Worm (Caenorhabditis elegans) whole organism, young adult: ENCODE measurements around the gene mdt-6.

Experiments
- B0261.1 ChIP-seq: sonication (generic microtip); optimal IDR thresholded peaks from 2 replicates; lab custom pipeline; 2016; ENCODE audit warnings: mild to moderate bottlenecking, missing genetic modification characterization, moderate library complexity, missing compliant biosample characterization
- D2030.7 ChIP-seq: fragments of 200-800 bp; sonication (Bioruptor generic); IDR thresholded peaks from 2 replicates; pipeline ENCODE4 v1.3.6; 2022; ENCODE audit warnings: missing genetic modification reagents, missing genetic modification characterization, missing compliant biosample characterization
- F33H1.4 ChIP-seq: fragments of 200-800 bp; sonication (Bioruptor generic); IDR thresholded peaks from 2 replicates; pipeline ENCODE4 v1.3.6; 2022; ENCODE audit warnings: missing genetic modification reagents, missing genetic modification characterization, missing compliant biosample characterization
- K11D2.4 ChIP-seq: fragments of 200-800 bp; sonication (Bioruptor generic); IDR thresholded peaks from 2 replicates; pipeline ENCODE4 v1.3.6; 2022; ENCODE audit warnings: missing genetic modification reagents, missing genetic modification characterization, missing compliant biosample characterization
- ZK185.1 ChIP-seq: sonication (generic microtip); optimal IDR thresholded peaks from 2 replicates; lab custom pipeline; 2016; ENCODE audit warnings: mild to moderate bottlenecking, missing genetic modification characterization, missing compliant biosample characterization; ENCODE audit not compliant: poor library complexity, severe bottlenecking
- athp-1 ChIP-seq: sonication (generic microtip); optimal IDR thresholded peaks from 2 replicates; lab custom pipeline; 2017; ENCODE audit warnings: mild to moderate bottlenecking, missing genetic modification characterization, missing compliant biosample characterization
- attf-6 ChIP-seq: fragments of 200-800 bp; sonication (Bioruptor generic); IDR thresholded peaks from 2 replicates; pipeline ENCODE4 v1.3.6; 2022; ENCODE audit warnings: missing genetic modification reagents, missing genetic modification characterization, missing compliant biosample characterization
- cebp-2 ChIP-seq: fragments of 200-800 bp; sonication (Bioruptor generic); IDR thresholded peaks from 2 replicates; pipeline ENCODE4 v1.3.6; 2022; ENCODE audit warnings: missing genetic modification characterization, missing compliant biosample characterization
- ceh-100 ChIP-seq: fragments of 200-800 bp; sonication (Bioruptor generic); IDR thresholded peaks from 2 replicates; pipeline ENCODE4 v1.3.6; 2022; ENCODE audit warnings: missing genetic modification reagents, missing genetic modification characterization, missing compliant biosample characterization
- ceh-40 ChIP-seq: fragments of 200-800 bp; sonication (Bioruptor generic); IDR thresholded peaks from 2 replicates; pipeline ENCODE4 v1.3.6; 2022; ENCODE audit warnings: missing genetic modification characterization, missing compliant biosample characterization
- ceh-91 ChIP-seq: fragments of 200-800 bp; sonication (Bioruptor generic); IDR thresholded peaks from 2 replicates; pipeline ENCODE4 v1.3.6; 2022; ENCODE audit warnings: missing genetic modification reagents, missing genetic modification characterization, missing compliant biosample characterization
- die-1 ChIP-seq: sonication (generic microtip); optimal IDR thresholded peaks from 2 replicates; lab custom pipeline; 2016; ENCODE audit warnings: missing genotype, mild to moderate bottlenecking, missing genetic modification characterization, missing compliant biosample characterization
- dox-1 ChIP-seq: fragments of 200-800 bp; sonication (Bioruptor generic); IDR thresholded peaks from 2 replicates; pipeline ENCODE4 v1.3.6; 2022; ENCODE audit warnings: missing genetic modification reagents, missing genetic modification characterization, missing compliant biosample characterization
- dpff-1 ChIP-seq: sonication (generic microtip); optimal IDR thresholded peaks from 2 replicates; lab custom pipeline; 2017; ENCODE audit warnings: mild to moderate bottlenecking, missing genetic modification characterization, missing compliant biosample characterization
- dpl-1 ChIP-seq: fragments of 150-350 bp; optimal IDR thresholded peaks from 2 replicates; lab custom pipeline; 2014; ENCODE audit warnings: missing biosample characterization, missing genetic modification reagents, missing genetic modification characterization
- efl-1 ChIP-seq: fragments of 150-350 bp; optimal IDR thresholded peaks from 2 replicates; lab custom pipeline; 2014; ENCODE audit warnings: missing biosample characterization, missing genetic modification reagents, missing genetic modification characterization
- ekl-4 ChIP-seq: fragments of 200-800 bp; sonication (Bioruptor generic); IDR thresholded peaks from 2 replicates; pipeline ENCODE4 v1.3.6; 2022; ENCODE audit warnings: missing genetic modification reagents, missing genetic modification characterization, missing compliant biosample characterization
- fkh-3 ChIP-seq: sonication (generic microtip); optimal IDR thresholded peaks from 2 replicates; lab custom pipeline; 2016; ENCODE audit warnings: mild to moderate bottlenecking, missing genetic modification characterization, missing compliant biosample characterization
- gei-17 ChIP-seq: fragments of 200-800 bp; sonication (Bioruptor generic); optimal IDR thresholded peaks from 2 replicates; lab custom pipeline; 2018; ENCODE audit warnings: mild to moderate bottlenecking, missing genetic modification characterization, missing compliant biosample characterization
- him-1 ChIP-seq: sonication (generic microtip); optimal IDR thresholded peaks from 2 replicates; lab custom pipeline; 2016; ENCODE audit warnings: missing genotype, missing genetic modification reagents, missing genetic modification characterization, missing compliant biosample characterization
- hmg-1.2 ChIP-seq: fragments of 200-800 bp; sonication (Bioruptor generic); IDR thresholded peaks from 2 replicates; pipeline ENCODE4 v1.3.6; 2022; ENCODE audit warnings: missing genetic modification reagents, missing genetic modification characterization, missing compliant biosample characterization
- lag-1 ChIP-seq: fragments of 200-800 bp; sonication (Bioruptor generic); IDR thresholded peaks from 2 replicates; pipeline ENCODE4 v1.3.6; 2022; ENCODE audit warnings: missing genetic modification reagents, missing genetic modification characterization, missing compliant biosample characterization
- let-607 ChIP-seq, 2 experiments: fragments of 200-800 bp in 1 of 2; sonication (Bioruptor generic) in 1 of 2; sonication (generic microtip) in 1 of 2; optimal IDR thresholded peaks; 2 replicates each; lab custom pipeline; 2016 to 2018; ENCODE audit warnings: mild to moderate bottlenecking in 2 of 2, missing compliant biosample characterization in 2 of 2, missing genetic modification characterization in 2 of 2, moderate library complexity in 2 of 2, missing genotype in 1 of 2
- lin-26 ChIP-seq: fragments of 200-800 bp; sonication (Bioruptor generic); IDR thresholded peaks from 2 replicates; pipeline ENCODE4 v1.3.6; 2022; ENCODE audit warnings: missing genetic modification reagents, missing genetic modification characterization, missing compliant biosample characterization
- lir-1 ChIP-seq: fragments of 200-800 bp; sonication (Bioruptor generic); conservative IDR thresholded peaks from 2 replicates; pipeline ENCODE4 v1.3.6; 2022; ENCODE audit warnings: missing genetic modification reagents, missing genetic modification characterization, missing compliant biosample characterization
- lsl-1 ChIP-seq: fragments of 200-800 bp; sonication (Bioruptor generic); optimal IDR thresholded peaks from 2 replicates; lab custom pipeline; 2018; ENCODE audit warnings: mild to moderate bottlenecking, missing genetic modification characterization, moderate library complexity, missing compliant biosample characterization
- lsy-27 ChIP-seq: sonication (generic microtip); optimal IDR thresholded peaks from 2 replicates; lab custom pipeline; 2017; ENCODE audit warnings: missing genetic modification characterization, mild to moderate bottlenecking, missing compliant biosample characterization, antibody characterized with exemption, missing genotype, borderline replicate concordance; ENCODE audit not compliant: insufficient read depth
- madf-3 ChIP-seq: fragments of 200-800 bp; sonication (Bioruptor generic); IDR thresholded peaks from 2 replicates; pipeline ENCODE4 v1.3.6; 2022; ENCODE audit warnings: missing genetic modification reagents, missing genetic modification characterization, missing compliant biosample characterization
- madf-6 ChIP-seq: fragments of 200-800 bp; sonication (Bioruptor generic); IDR thresholded peaks from 2 replicates; pipeline ENCODE4 v1.3.6; 2022; ENCODE audit warnings: missing genetic modification reagents, missing genetic modification characterization, missing compliant biosample characterization
- nhr-90 ChIP-seq: sonication (generic microtip); optimal IDR thresholded peaks from 2 replicates; lab custom pipeline; 2016; ENCODE audit warnings: missing genotype, mild to moderate bottlenecking, missing genetic modification characterization, missing compliant biosample characterization
- pbrm-1 ChIP-seq: fragments of 200-800 bp; sonication (Bioruptor generic); IDR thresholded peaks from 2 replicates; pipeline ENCODE4 v1.3.6; 2022; ENCODE audit warnings: missing genetic modification reagents, missing genetic modification characterization, missing compliant biosample characterization
- pha-4 ChIP-seq: fragments of 150-350 bp; sonication (generic microtip); optimal IDR thresholded peaks from 2 replicates; lab custom pipeline; 2014; ENCODE audit warnings: missing biosample characterization, missing genetic modification reagents, missing genetic modification characterization
- rcor-1 ChIP-seq: fragments of 200-800 bp; sonication (Bioruptor generic); IDR thresholded peaks from 2 replicates; pipeline ENCODE4 v1.3.6; 2022; ENCODE audit warnings: missing genetic modification reagents, missing genetic modification characterization, missing compliant biosample characterization
- repo-1 ChIP-seq: sonication (generic microtip); optimal IDR thresholded peaks from 2 replicates; lab custom pipeline; 2017; ENCODE audit warnings: mild to moderate bottlenecking, missing genetic modification characterization, missing compliant biosample characterization
- snpc-1.1 ChIP-seq: sonication (generic microtip); optimal IDR thresholded peaks from 2 replicates; lab custom pipeline; 2017; ENCODE audit warnings: missing genetic modification characterization, mild to moderate bottlenecking, missing compliant biosample characterization, antibody characterized with exemption, moderate library complexity, missing genotype, missing genetic modification reagents; ENCODE audit not compliant: insufficient read depth
- snpc-3.4 ChIP-seq: sonication (generic microtip); optimal IDR thresholded peaks from 2 replicates; lab custom pipeline; 2017; ENCODE audit warnings: missing genetic modification characterization, mild to moderate bottlenecking, missing compliant biosample characterization, antibody characterized with exemption, moderate library complexity, missing genotype, missing genetic modification reagents
- snpc-4 ChIP-seq, 5 experiments: fragments of 150-350 bp in 1 of 5; sonication (generic microtip) in 4 of 5; optimal IDR thresholded peaks; 2 replicates each; lab custom pipeline; 2014 to 2018; ENCODE audit warnings: missing genetic modification characterization in 5 of 5, missing biosample characterization in 3 of 5, antibody characterized with exemption in 2 of 5, mild to moderate bottlenecking in 2 of 5, missing compliant biosample characterization in 2 of 5, missing genotype in 2 of 5, moderate library complexity in 2 of 5, missing genetic modification reagents in 1 of 5
- somi-1 ChIP-seq: fragments of 200-800 bp; sonication (Bioruptor generic); optimal IDR thresholded peaks from 2 replicates; lab custom pipeline; 2018; ENCODE audit warnings: mild to moderate bottlenecking, missing genetic modification characterization, missing compliant biosample characterization
- sptf-2 ChIP-seq: fragments of 200-800 bp; sonication (Bioruptor generic); optimal IDR thresholded peaks from 2 replicates; lab custom pipeline; 2018; ENCODE audit warnings: mild to moderate bottlenecking, missing genetic modification characterization, missing compliant biosample characterization
- tlf-1 ChIP-seq: fragments of 200-800 bp; sonication (Bioruptor generic); optimal IDR thresholded peaks from 2 replicates; lab custom pipeline; 2018; ENCODE audit warnings: mild to moderate bottlenecking, missing genetic modification characterization, missing compliant biosample characterization
- unc-130 ChIP-seq: sonication (generic microtip); optimal IDR thresholded peaks from 2 replicates; lab custom pipeline; 2016; ENCODE audit warnings: missing genetic modification reagents, missing genetic modification characterization, missing compliant biosample characterization
- xnd-1 ChIP-seq: sonication (generic microtip); optimal IDR thresholded peaks from 2 replicates; lab custom pipeline; 2016; ENCODE audit warnings: missing genotype, missing genetic modification reagents, missing genetic modification characterization, missing compliant biosample characterization
- ztf-18 ChIP-seq: sonication (generic microtip); optimal IDR thresholded peaks from 2 replicates; lab custom pipeline; 2016; ENCODE audit warnings: missing genotype, mild to moderate bottlenecking, missing genetic modification characterization, missing compliant biosample characterization
- ztf-28 ChIP-seq: fragments of 200-800 bp; sonication (Bioruptor generic); IDR thresholded peaks from 2 replicates; pipeline ENCODE4 v1.3.6; 2022; ENCODE audit warnings: missing genetic modification reagents, missing genetic modification characterization, missing compliant biosample characterization
- ztf-3 ChIP-seq: fragments of 200-800 bp; sonication (Bioruptor generic); optimal IDR thresholded peaks from 2 replicates; lab custom pipeline; 2018; ENCODE audit warnings: mild to moderate bottlenecking, missing genetic modification characterization, missing compliant biosample characterization

mdt-6 gene

DNA sequence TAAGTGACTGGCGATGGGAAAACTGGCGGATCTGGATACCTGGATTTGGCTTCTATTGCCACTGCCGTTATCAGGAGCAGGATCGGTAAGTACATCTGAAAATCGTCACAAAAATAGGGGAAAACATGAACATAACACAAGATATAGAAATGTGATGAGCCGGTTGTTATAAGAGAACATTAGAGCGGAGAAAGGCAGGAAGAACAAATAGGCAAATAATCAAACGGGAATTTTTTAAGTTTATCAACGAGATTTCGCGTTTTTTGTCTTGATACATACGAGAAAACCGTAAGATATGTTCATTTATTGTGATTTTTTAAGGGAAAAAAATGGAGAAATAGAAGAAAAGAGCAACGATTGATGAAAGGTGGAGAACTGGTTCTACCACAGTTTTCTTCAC is 5.8 kb upstream of the mdt-6 start, which contains the start of gene Y57E12AR.1:
Y57E12AR.1 (minus strand) TSS at position 101 of the 400 bp plus-strand sequence.
- no peak for TF ChIP-seq lsl-1 (GFP tag; lab: Kevin White, UChicago)
- no peak for TF ChIP-seq ceh-100
- no peak for TF ChIP-seq xnd-1 (tag; lab: Kevin White, UChicago)
- no peak for TF ChIP-seq ztf-18 (tag; lab: Kevin White, UChicago)
- TF ChIP-seq fkh-3 (tag; lab: Kevin White, UChicago), result no peak
- no peak for TF ChIP-seq somi-1 (GFP tag; lab: Kevin White, UChicago)
- no peak for TF ChIP-seq repo-1 (tag; lab: Kevin White, UChicago)
- TF ChIP-seq pbrm-1, result no peak
- no peak for TF ChIP-seq B0261.1 (tag; lab: Kevin White, UChicago)
- no peak for TF ChIP-seq dpff-1 (tag; lab: Kevin White, UChicago)
- TF ChIP-seq lir-1, result no peak
- TF ChIP-seq ceh-40 (GFP tag; lab: Robert Waterston, UW), result no peak
- TF ChIP-seq F33H1.4 (GFP tag; lab: Robert Waterston, UW), result no peak
- TF ChIP-seq lag-1 (GFP tag; lab: Robert Waterston, UW), result no peak
- no peak for TF ChIP-seq him-1
- TF ChIP-seq dox-1 (GFP tag; lab: Robert Waterston, UW), result no peak

DNA sequence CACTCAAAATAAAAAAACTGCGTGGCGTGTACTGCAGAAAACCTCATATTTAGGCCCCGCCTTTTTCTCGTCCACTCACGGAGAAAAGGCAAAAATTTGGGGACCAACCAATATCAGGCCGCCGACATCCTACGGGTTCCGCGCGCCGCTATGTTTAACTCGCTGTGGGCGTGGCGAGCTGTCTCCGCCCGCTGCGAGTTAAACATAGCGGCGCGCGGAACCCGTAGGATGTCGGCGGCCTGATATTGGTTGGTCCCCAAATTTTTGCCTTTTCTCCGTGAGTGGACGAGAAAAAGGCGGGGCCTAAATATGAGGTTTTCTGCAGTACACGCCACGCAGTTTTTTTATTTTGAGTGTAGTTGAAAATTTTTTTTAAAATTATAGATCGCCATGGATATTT is 3.4 kb upstream of the mdt-6 start, which contains the start of gene tmem-258:
tmem-258 (plus strand) TSS at position 385 of the 400 bp plus-strand sequence.
- TF ChIP-seq snpc-4 (GFP tag; optimal IDR thresholded peaks at IDR 0.05; lab: Kevin White, UChicago), result peak; percentile 82
- TF ChIP-seq snpc-4 (tag; optimal IDR thresholded peaks at IDR 0.05; lab: Kevin White, UChicago), result peak in 3 of 4 experiments; percentile 88 to 95 (median 94)
- TF ChIP-seq snpc-3.4, result peak; percentile 43
- TF ChIP-seq snpc-1.1 (tag; lab: Kevin White, UChicago), result peak; percentile 88
- TF ChIP-seq hmg-1.2 (GFP tag; lab: Robert Waterston, UW), result peak; percentile 43
- peak; percentile 5; the same call in 1 of the 2 replicates for TF ChIP-seq ekl-4 (GFP tag; lab: Robert Waterston, UW)
- peak; percentile 36 for TF ChIP-seq madf-6 (GFP tag; lab: Robert Waterston, UW)

DNA sequence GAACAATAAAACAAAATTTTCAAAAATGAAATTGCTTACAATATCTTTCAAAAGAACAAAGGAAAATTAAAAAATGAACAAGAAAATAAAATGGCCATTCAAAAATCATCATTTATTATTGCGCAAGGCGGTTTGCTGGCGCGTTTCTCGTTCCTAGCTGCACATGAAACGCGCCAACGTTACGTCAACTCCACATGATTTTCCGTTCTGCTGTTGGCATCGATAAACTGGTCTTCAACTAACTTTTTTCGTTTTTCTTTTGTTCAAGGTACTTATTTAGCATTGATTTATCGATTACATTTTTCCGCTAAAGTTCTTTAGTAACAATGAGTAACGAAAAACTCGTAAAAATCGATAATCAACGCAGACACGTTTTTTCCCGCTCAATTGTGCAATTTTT is 972 bp upstream of the mdt-6 start, which contains the start of the genes Y57E12AL.6 and Y57E12AL.1:
Y57E12AL.6 (minus strand) TSS at position 75 of the 400 bp plus-strand sequence.
Y57E12AL.1 (plus strand) TSS at position 135 of the 400 bp plus-strand sequence.
- TF ChIP-seq ztf-3 (GFP tag; lab: Kevin White, UChicago) (no peak), ztf-28 (GFP tag; lab: Robert Waterston, UW) (no peak), tlf-1 (GFP tag; lab: Kevin White, UChicago) (peak; percentile 59), efl-1 (GFP tag; lab: Kevin White, UChicago) (peak; percentile 55), ZK185.1 (peak; percentile 78), madf-3 (GFP tag; lab: Robert Waterston, UW) (peak; percentile 72), athp-1 (tag; lab: Kevin White, UChicago) (peak; percentile 33), cebp-2 (no peak), lin-26 (no peak), D2030.7 (GFP tag; lab: Robert Waterston, UW) (peak; percentile 65), dox-1 (GFP tag; lab: Robert Waterston, UW) (peak; percentile 87), F33H1.4 (GFP tag; lab: Robert Waterston, UW) (peak; percentile 55; the same call in 1 of the 2 replicates), snpc-1.1 (tag; lab: Kevin White, UChicago) (peak; percentile 71), attf-6 (no peak), pha-4 (tag; lab: Kevin White, UChicago) (peak; percentile 38), ceh-91 (GFP tag; lab: Robert Waterston, UW) (no peak), lsy-27 (tag; lab: Kevin White, UChicago) (no peak), K11D2.4 (GFP tag; lab: Robert Waterston, UW) (peak; percentile 78), sptf-2 (GFP tag; lab: Kevin White, UChicago) (no peak), unc-130 (GFP tag; lab: Kevin White, UChicago) (no peak), let-607 (tag; optimal IDR thresholded peaks at IDR 0.05; lab: Kevin White, UChicago) (peak; percentile 33 to 82), die-1 (peak; percentile 44), gei-17 (peak; percentile 35), dpl-1 (GFP tag; lab: Kevin White, UChicago) (peak; percentile 45), nhr-90 (no peak), rcor-1 (GFP tag; lab: Robert Waterston, UW) (peak; percentile 43; the same call in 1 of the 2 replicates)
